Worm (Caenorhabditis elegans) whole organism, L3 larva: ENCODE data around the gene K01A11.1.

ENCODE experiments used
- ZK546.5 ChIP-seq: sonication (generic microtip); optimal IDR thresholded peaks from 2 replicates; lab custom pipeline; 2017; ENCODE audit warnings: missing biosample characterization, missing genetic modification characterization
- aly-2 ChIP-seq: fragments of 150-350 bp; optimal IDR thresholded peaks from 2 replicates; lab custom pipeline; 2014; ENCODE audit warnings: missing biosample characterization, missing genetic modification characterization
- ama-1 ChIP-seq: fragments of 150-350 bp; optimal IDR thresholded peaks from 2 replicates; lab custom pipeline; 2018
- ceh-16 ChIP-seq: sonication (generic microtip); optimal IDR thresholded peaks from 2 replicates; lab custom pipeline; 2017; ENCODE audit warnings: missing biosample characterization, missing genetic modification characterization
- ceh-28 ChIP-seq: fragments of 150-350 bp; optimal IDR thresholded peaks from 2 replicates; lab custom pipeline; 2014; ENCODE audit warnings: missing biosample characterization, missing genetic modification reagents, missing genetic modification characterization
- ceh-82 ChIP-seq: fragments of 150-350 bp; optimal IDR thresholded peaks from 2 replicates; lab custom pipeline; 2014; ENCODE audit warnings: missing biosample characterization, missing genetic modification characterization
- ceh-9 ChIP-seq: sonication (generic microtip); optimal IDR thresholded peaks from 2 replicates; lab custom pipeline; 2018; ENCODE audit warnings: missing biosample characterization, missing genetic modification characterization
- egl-5 ChIP-seq: fragments of 150-350 bp; optimal IDR thresholded peaks from 2 replicates; lab custom pipeline; 2017; ENCODE audit warnings: missing biosample characterization, missing genetic modification reagents, missing genetic modification characterization, inconsistent platforms
- elt-1 ChIP-seq: fragments of 150-350 bp; optimal IDR thresholded peaks from 2 replicates; lab custom pipeline; 2014; ENCODE audit warnings: missing biosample characterization, missing genetic modification characterization
- elt-2 ChIP-seq: sonication (generic microtip); optimal IDR thresholded peaks from 2 replicates; lab custom pipeline; 2016; ENCODE audit warnings: missing genetic modification reagents, mild to moderate bottlenecking, missing genetic modification characterization, missing compliant biosample characterization
- elt-3 ChIP-seq, 3 experiments: fragments of 150-350 bp in 1 of 3; sonication (generic microtip) in 2 of 3; optimal IDR thresholded peaks; 2 replicates in 2 of 3; 4 replicates in 1 of 3; lab custom pipeline; 2014 to 2017; ENCODE audit warnings: missing biosample characterization in 3 of 3, missing genetic modification characterization in 3 of 3
- fkh-10 ChIP-seq: sonication (generic microtip); optimal IDR thresholded peaks from 2 replicates; lab custom pipeline; 2017; ENCODE audit warnings: missing biosample characterization, missing genetic modification reagents, missing genetic modification characterization
- fkh-2 ChIP-seq: fragments of 150-350 bp; optimal IDR thresholded peaks from 2 replicates; lab custom pipeline; 2014; ENCODE audit warnings: missing biosample characterization, missing genetic modification reagents, missing genetic modification characterization
- fos-1 ChIP-seq: fragments of 150-350 bp; optimal IDR thresholded peaks from 2 replicates; lab custom pipeline; 2014; ENCODE audit warnings: missing biosample characterization, missing genetic modification characterization
- lin-39 ChIP-seq: fragments of 150-350 bp; optimal IDR thresholded peaks from 2 replicates; lab custom pipeline; 2018; ENCODE audit warnings: missing biosample characterization, missing genetic modification reagents, missing genetic modification characterization
- lsy-12 ChIP-seq: sonication (generic microtip); optimal IDR thresholded peaks from 2 replicates; lab custom pipeline; 2016; ENCODE audit warnings: mild to moderate bottlenecking, missing genetic modification characterization, missing compliant biosample characterization
- mdl-1 ChIP-seq: fragments of 150-350 bp; optimal IDR thresholded peaks from 2 replicates; lab custom pipeline; 2014; ENCODE audit warnings: missing biosample characterization, missing genetic modification characterization
- mml-1 ChIP-seq: fragments of 150-350 bp; sonication (generic microtip); optimal IDR thresholded peaks from 3 replicates; lab custom pipeline; 2014; ENCODE audit warnings: missing biosample characterization, missing genetic modification characterization
- nfya-1 ChIP-seq: sonication (generic microtip); optimal IDR thresholded peaks from 2 replicates; lab custom pipeline; 2017; ENCODE audit warnings: missing genetic modification characterization, mild to moderate bottlenecking, missing compliant biosample characterization, antibody characterized with exemption, moderate library complexity; ENCODE audit not compliant: insufficient read depth
- nhr-237 ChIP-seq: fragments of 150-350 bp; optimal IDR thresholded peaks from 2 replicates; lab custom pipeline; 2014; ENCODE audit warnings: missing biosample characterization, missing genetic modification characterization
- nhr-25 ChIP-seq: sonication (generic microtip); optimal IDR thresholded peaks from 2 replicates; lab custom pipeline; 2017; ENCODE audit warnings: missing biosample characterization, missing genetic modification characterization
- nhr-28 ChIP-seq: fragments of 150-350 bp; optimal IDR thresholded peaks from 2 replicates; lab custom pipeline; 2014; ENCODE audit warnings: missing biosample characterization, missing genetic modification characterization
- nhr-43 ChIP-seq: sonication (generic microtip); optimal IDR thresholded peaks from 2 replicates; lab custom pipeline; 2016; ENCODE audit warnings: mild to moderate bottlenecking, missing genetic modification characterization, missing compliant biosample characterization; ENCODE audit not compliant: poor library complexity, severe bottlenecking
- nhr-67 ChIP-seq: fragments of 150-350 bp; optimal IDR thresholded peaks from 2 replicates; lab custom pipeline; 2014; ENCODE audit warnings: missing biosample characterization, missing genetic modification characterization
- pha-4 ChIP-seq: fragments of 150-350 bp; optimal IDR thresholded peaks from 2 replicates; lab custom pipeline; 2014; ENCODE audit warnings: missing biosample characterization, missing genetic modification reagents, missing genetic modification characterization
- sea-2 ChIP-seq: fragments of 150-350 bp; sonication (generic microtip); optimal IDR thresholded peaks from 4 replicates; lab custom pipeline; 2014; ENCODE audit warnings: missing biosample characterization, missing genetic modification reagents, missing genetic modification characterization
- skn-1 ChIP-seq: fragments of 150-350 bp; optimal IDR thresholded peaks from 2 replicates; lab custom pipeline; 2014; ENCODE audit warnings: missing biosample characterization, missing genetic modification characterization
- snpc-4 ChIP-seq: fragments of 150-350 bp; optimal IDR thresholded peaks from 2 replicates; lab custom pipeline; 2014; ENCODE audit warnings: missing biosample characterization, missing genetic modification characterization
- unc-39 ChIP-seq: sonication (generic microtip); optimal IDR thresholded peaks from 4 replicates; lab custom pipeline; 2017; ENCODE audit warnings: missing biosample characterization, missing genetic modification characterization
- unc-62 ChIP-seq: fragments of 150-350 bp; sonication (generic microtip); optimal IDR thresholded peaks from 4 replicates; lab custom pipeline; 2014; ENCODE audit warnings: missing biosample characterization, missing genetic modification reagents, missing genetic modification characterization
- ztf-11 ChIP-seq: fragments of 150-350 bp; optimal IDR thresholded peaks from 2 replicates; lab custom pipeline; 2014; ENCODE audit warnings: missing biosample characterization, missing genetic modification characterization

K01A11.1 gene

ce11 chrIII:3430667-3431066, 618 bp downstream of the K01A11.1 start:
- TF ChIP-seq ZK546.5 (tag; lab: Kevin White, UChicago): no peak
- no peak for TF ChIP-seq ceh-16 (tag; lab: Kevin White, UChicago)
- TF ChIP-seq ceh-28 (tag; lab: Kevin White, UChicago): peak; percentile 67
- no peak for TF ChIP-seq fos-1 (tag; lab: Kevin White, UChicago)
- no peak for TF ChIP-seq elt-1 (tag; lab: Kevin White, UChicago)
- no peak for TF ChIP-seq mml-1 (tag; lab: Kevin White, UChicago)

DNA sequence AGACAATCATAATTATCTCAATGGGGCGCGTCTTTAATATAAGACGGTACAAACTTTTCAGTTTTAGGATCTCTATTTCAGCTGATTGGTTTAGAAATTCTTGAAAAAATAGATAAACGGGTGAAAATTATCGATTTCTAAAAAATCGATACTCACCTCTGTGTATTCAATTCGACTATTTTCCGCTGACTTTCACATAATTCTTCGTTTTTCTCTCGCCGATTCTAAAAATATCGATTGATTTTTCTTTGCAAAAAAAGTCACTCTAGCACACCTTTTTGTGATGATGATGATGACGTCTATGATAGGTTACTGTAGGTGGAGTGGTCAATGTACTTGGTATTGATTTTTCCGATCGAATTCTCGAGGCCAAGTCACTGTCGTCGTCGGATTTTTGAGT, 1.5 kb downstream of the K01A11.1 start:
- TF ChIP-seq ceh-82 (no peak), ceh-28 (tag; lab: Kevin White, UChicago) (peak; percentile 76)

ce11 chrIII:3428574-3428973, 2.7 kb downstream of the K01A11.1 start:
- TF ChIP-seq lin-39 (tag; lab: Kevin White, UChicago) (no peak), sea-2 (no peak), elt-2 (tag; lab: Kevin White, UChicago) (no peak), ceh-82 (no peak), ztf-11 (tag; lab: Kevin White, UChicago) (no peak), ceh-9 (tag; lab: Kevin White, UChicago) (no peak), skn-1 (tag; lab: Kevin White, UChicago) (no peak), unc-62 (GFP tag; lab: Kevin White, UChicago) (no peak), unc-39 (tag; lab: Kevin White, UChicago) (no peak), nfya-1 (tag; lab: Kevin White, UChicago) (no peak), ama-1 (lab: Kevin White, UChicago) (no peak), fkh-10 (GFP tag; lab: Kevin White, UChicago) (no peak), mdl-1 (tag; lab: Kevin White, UChicago) (no peak), lsy-12 (no peak), nhr-25 (tag; lab: Kevin White, UChicago) (no peak), egl-5 (tag; lab: Kevin White, UChicago) (no peak), elt-3 (tag; optimal IDR thresholded peaks at IDR 0.05; lab: Kevin White, UChicago) (no peak), aly-2 (tag; lab: Kevin White, UChicago) (no peak), nhr-28 (tag; lab: Kevin White, UChicago) (no peak), nhr-67 (no peak)

DNA sequence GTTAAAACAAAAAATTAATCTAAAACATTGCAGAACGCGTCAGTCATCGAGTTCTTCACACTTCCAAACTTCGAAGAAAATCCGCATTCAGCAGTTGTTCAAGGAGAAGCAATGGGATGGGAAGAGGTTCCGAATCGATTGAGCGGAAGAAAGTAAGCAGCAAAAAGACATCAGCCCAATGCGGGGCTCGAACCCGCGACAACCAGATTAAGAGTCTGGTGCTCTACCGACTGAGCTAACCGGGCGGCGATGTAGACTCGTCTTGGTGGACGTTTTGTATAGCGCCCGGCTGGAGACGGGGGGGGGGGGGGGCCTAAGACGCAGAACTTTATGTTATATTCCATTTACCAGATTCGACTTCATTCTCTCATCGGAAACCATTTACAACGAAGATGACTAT, 4.5 kb downstream of the K01A11.1 start:
- TF ChIP-seq ama-1 (lab: Kevin White, UChicago) (no peak), elt-2 (tag; lab: Kevin White, UChicago) (peak; percentile 2), nfya-1 (tag; lab: Kevin White, UChicago) (peak; percentile 12)

DNA sequence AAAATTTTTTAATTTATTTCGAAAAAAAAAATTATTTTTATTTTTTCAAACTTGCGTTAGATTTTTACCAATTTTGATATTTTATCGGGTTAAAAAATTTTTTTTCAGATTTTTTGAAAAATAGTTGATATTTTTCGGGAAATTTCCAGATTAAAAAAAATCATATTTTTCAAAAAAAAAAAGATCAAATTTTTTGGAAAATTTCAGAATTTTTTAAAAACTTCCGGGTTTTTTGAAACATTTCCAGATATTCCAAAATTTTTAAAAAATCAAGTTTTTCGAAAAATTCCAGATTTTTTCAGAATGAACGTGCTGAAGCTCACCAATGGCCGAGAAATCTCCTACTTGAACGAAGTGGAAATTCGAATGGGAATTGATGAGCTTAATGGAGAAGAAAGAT, 5.8 kb downstream of the K01A11.1 start, which contains the start of gene metl-18:
TSS of gene metl-18 (plus strand) at position 301 of the 400 bp plus-strand sequence.
- no peak for TF ChIP-seq ztf-11 (tag; lab: Kevin White, UChicago)
- TF ChIP-seq nhr-43 (tag; lab: Kevin White, UChicago): no peak
- no peak for TF ChIP-seq fkh-2 (tag; lab: Kevin White, UChicago)
- TF ChIP-seq ZK546.5 (tag; lab: Kevin White, UChicago): no peak
- TF ChIP-seq nhr-25 (tag; lab: Kevin White, UChicago): no peak

ce11 chrIII:3423924-3424323, 7.4 kb downstream of the K01A11.1 start:
- TF ChIP-seq pha-4 (tag; lab: Kevin White, UChicago) (no peak), snpc-4 (tag; lab: Kevin White, UChicago) (no peak), elt-2 (tag; lab: Kevin White, UChicago) (no peak), nhr-237 (tag; lab: Kevin White, UChicago) (no peak)
